Fruit fly (Drosophila melanogaster) whole organism, embryonic: ENCODE data around the gene CG5986.

Experiments used
- CG10654 ChIP-seq: fragments of 200-800 bp; sonication (Bioruptor generic); optimal IDR thresholded peaks from 2 replicates; lab custom pipeline; 2016; ENCODE audit warnings: missing biosample characterization, missing genetic modification characterization
- CG11695 ChIP-seq: fragments of 200-800 bp; sonication (Bioruptor generic); IDR thresholded peaks from 3 replicates; pipeline ENCODE4 v1.3.6; 2022; ENCODE audit warnings: missing biosample characterization, missing genetic modification characterization
- CG11723 ChIP-seq: fragments of 200-800 bp; sonication (Bioruptor generic); optimal IDR thresholded peaks from 2 replicates; lab custom pipeline; 2017; ENCODE audit warnings: missing biosample characterization, mild to moderate bottlenecking, missing genetic modification characterization
- CG12155 ChIP-seq: fragments of 200-800 bp; sonication (Bioruptor generic); optimal IDR thresholded peaks from 3 replicates; lab custom pipeline; 2016; ENCODE audit warnings: missing biosample characterization, missing genetic modification characterization
- CG17186 ChIP-seq: fragments of 200-800 bp; sonication (Bioruptor generic); optimal IDR thresholded peaks from 3 replicates; lab custom pipeline; 2017; ENCODE audit warnings: missing biosample characterization, missing genetic modification reagents, missing genetic modification characterization
- CG1792 ChIP-seq: fragments of 200-800 bp; sonication (Bioruptor generic); optimal IDR thresholded peaks from 2 replicates; lab custom pipeline; 2016; ENCODE audit warnings: missing biosample characterization, missing genetic modification characterization
- CG18764 ChIP-seq: fragments of 200-800 bp; sonication (Bioruptor generic); optimal IDR thresholded peaks from 3 replicates; lab custom pipeline; 2016; ENCODE audit warnings: missing biosample characterization, missing genetic modification characterization
- CG2116 ChIP-seq: fragments of 200-800 bp; sonication (Bioruptor generic); optimal IDR thresholded peaks from 3 replicates; lab custom pipeline; 2018; ENCODE audit warnings: missing biosample characterization, mild to moderate bottlenecking, missing genetic modification characterization
- CG32532 ChIP-seq: fragments of 200-800 bp; sonication (Bioruptor generic); IDR thresholded peaks from 2 replicates; pipeline ENCODE4 v1.3.6; 2022; ENCODE audit warnings: missing biosample characterization, missing genetic modification characterization
- CG3281 ChIP-seq: fragments of 200-800 bp; sonication (Bioruptor generic); optimal IDR thresholded peaks from 3 replicates; lab custom pipeline; 2017; ENCODE audit warnings: missing biosample characterization, mild to moderate bottlenecking, missing genetic modification characterization
- CG4730 ChIP-seq: fragments of 200-800 bp; sonication (Bioruptor generic); IDR thresholded peaks from 2 replicates; pipeline ENCODE4 v1.3.6; 2022; ENCODE audit warnings: missing biosample characterization, missing genetic modification characterization
- CG4820 ChIP-seq: fragments of 200-800 bp; sonication (Bioruptor generic); optimal IDR thresholded peaks from 3 replicates; lab custom pipeline; 2016; ENCODE audit warnings: missing biosample characterization, missing genetic modification characterization
- CG4854 ChIP-seq: fragments of 200-800 bp; sonication (Bioruptor generic); optimal IDR thresholded peaks from 2 replicates; lab custom pipeline; 2016; ENCODE audit warnings: missing biosample characterization, missing genetic modification characterization, inconsistent platforms
- CG6683 ChIP-seq: fragments of 200-800 bp; sonication (Bioruptor generic); optimal IDR thresholded peaks from 2 replicates; lab custom pipeline; 2017; ENCODE audit warnings: missing biosample characterization, mild to moderate bottlenecking, missing genetic modification characterization, missing genetic modification reagents
- CG7839 ChIP-seq: fragments of 200-800 bp; sonication (Bioruptor generic); optimal IDR thresholded peaks from 3 replicates; lab custom pipeline; 2018; ENCODE audit warnings: missing biosample characterization, mild to moderate bottlenecking, missing genetic modification characterization, moderate library complexity
- CG7963 ChIP-seq: fragments of 200-800 bp; sonication (Bioruptor generic); IDR thresholded peaks from 3 replicates; pipeline ENCODE4 v1.3.6; 2022; ENCODE audit warnings: missing biosample characterization, missing genetic modification characterization; ENCODE audit not compliant: partially characterized antibody
- CG9932 ChIP-seq: fragments of 200-800 bp; sonication (Bioruptor generic); IDR thresholded peaks from 2 replicates; pipeline ENCODE4 v1.3.6; 2022; ENCODE audit warnings: missing biosample characterization, missing genetic modification characterization
- CHES-1-like ChIP-seq: fragments of 200-800 bp; sonication (Bioruptor generic); optimal IDR thresholded peaks from 2 replicates; lab custom pipeline; 2016; ENCODE audit warnings: missing biosample characterization, missing genetic modification characterization
- Doc2 ChIP-seq: fragments of 200-800 bp; sonication (Bioruptor generic); IDR thresholded peaks from 2 replicates; pipeline ENCODE4 v1.3.6; 2022; ENCODE audit warnings: missing biosample characterization, missing genetic modification characterization
- H2.0 ChIP-seq: fragments of 200-800 bp; sonication (Bioruptor generic); IDR thresholded peaks from 2 replicates; pipeline ENCODE4 v1.3.6; 2022; ENCODE audit warnings: missing biosample characterization, missing genetic modification characterization
- Hr51 ChIP-seq, 2 experiments: fragments of 200-800 bp; sonication (Bioruptor generic); optimal IDR thresholded peaks; 2 replicates in 1 of 2; 3 replicates in 1 of 2; lab custom pipeline; 2016 to 2018; ENCODE audit warnings: missing biosample characterization in 2 of 2, missing genetic modification characterization in 2 of 2, mild to moderate bottlenecking in 1 of 2, moderate library complexity in 1 of 2
- MESR4 ChIP-seq: fragments of 200-800 bp; sonication (Bioruptor generic); optimal IDR thresholded peaks from 2 replicates; lab custom pipeline; 2018; ENCODE audit warnings: missing biosample characterization, mild to moderate bottlenecking, missing genetic modification characterization, moderate library complexity
- Med ChIP-seq: fragments of 200-800 bp; sonication (Bioruptor generic); peaks from one replicate; lab custom pipeline; 2016; ENCODE audit warnings: missing biosample characterization, missing genetic modification characterization, mild to moderate bottlenecking, inconsistent platforms, moderate library complexity
- Mes4 ChIP-seq: fragments of 200-800 bp; sonication (Bioruptor generic); optimal IDR thresholded peaks from 2 replicates; lab custom pipeline; 2016; ENCODE audit warnings: missing biosample characterization, missing genetic modification characterization
- Mrtf ChIP-seq: fragments of 200-800 bp; sonication (Bioruptor generic); IDR thresholded peaks from 3 replicates; pipeline ENCODE4 v1.3.6; 2022; ENCODE audit warnings: missing biosample characterization, missing genetic modification characterization
- NfI ChIP-seq: fragments of 200-800 bp; sonication (Bioruptor generic); optimal IDR thresholded peaks from 3 replicates; lab custom pipeline; 2018; ENCODE audit warnings: missing biosample characterization, mild to moderate bottlenecking, missing genetic modification characterization, moderate library complexity
- Oli ChIP-seq: fragments of 200-800 bp; sonication (Bioruptor generic); optimal IDR thresholded peaks from 2 replicates; lab custom pipeline; 2018; ENCODE audit warnings: missing biosample characterization, mild to moderate bottlenecking, missing genetic modification characterization, moderate library complexity
- PHDP ChIP-seq: fragments of 200-800 bp; sonication (Bioruptor generic); optimal IDR thresholded peaks from 3 replicates; lab custom pipeline; 2018; ENCODE audit warnings: missing biosample characterization, mild to moderate bottlenecking, missing genetic modification characterization, moderate library complexity
- Rfx ChIP-seq: fragments of 200-800 bp; sonication (Bioruptor generic); IDR thresholded peaks from 2 replicates; pipeline ENCODE4 v1.3.6; 2022; ENCODE audit warnings: missing biosample characterization, missing genetic modification characterization
- Sin3A ChIP-seq: fragments of >200 bp; optimal IDR thresholded peaks from 2 replicates; lab custom pipeline; 2018
- Trl ChIP-seq, 3 experiments: fragments of >200 bp in 2 of 3; fragments of 200-800 bp in 1 of 3; sonication (Bioruptor generic) in 1 of 3; optimal IDR thresholded peaks; 2 replicates in 1 of 3; 3 replicates in 2 of 3; lab custom pipeline; 2016 to 2017; ENCODE audit warnings: missing biosample characterization in 1 of 3, missing genetic modification characterization in 1 of 3
- ac ChIP-seq: fragments of 200-800 bp; sonication (Bioruptor generic); optimal IDR thresholded peaks from 3 replicates; lab custom pipeline; 2017; ENCODE audit warnings: missing biosample characterization, mild to moderate bottlenecking, missing genetic modification characterization
- cas ChIP-seq: fragments of 200-800 bp; sonication (Bioruptor generic); IDR thresholded peaks from 2 replicates; pipeline ENCODE4 v1.3.6; 2022; ENCODE audit warnings: missing biosample characterization, missing genetic modification characterization
- cato ChIP-seq: fragments of 200-800 bp; sonication (Bioruptor generic); optimal IDR thresholded peaks from 2 replicates; lab custom pipeline; 2016; ENCODE audit warnings: missing biosample characterization, missing genetic modification characterization, borderline replicate concordance
- chif ChIP-seq, 2 experiments: fragments of 200-800 bp; sonication (Bioruptor generic); optimal IDR thresholded peaks; 3 replicates each; lab custom pipeline; 2016; ENCODE audit warnings: missing biosample characterization in 2 of 2, missing genetic modification characterization in 2 of 2
- cwo ChIP-seq: fragments of 200-800 bp; sonication (Bioruptor generic); optimal IDR thresholded peaks from 3 replicates; lab custom pipeline; 2017; ENCODE audit warnings: missing biosample characterization, missing genetic modification characterization, mild to moderate bottlenecking, moderate library complexity, missing genetic modification reagents
- dmrt99B ChIP-seq: fragments of 200-800 bp; sonication (Bioruptor generic); optimal IDR thresholded peaks from 2 replicates; lab custom pipeline; 2018; ENCODE audit warnings: missing biosample characterization, mild to moderate bottlenecking, missing genetic modification characterization, moderate library complexity
- hb ChIP-seq: fragments of 200-800 bp; sonication (Bioruptor generic); IDR thresholded peaks from 3 replicates; pipeline ENCODE4 v1.3.6; 2022; ENCODE audit warnings: missing biosample characterization, missing genetic modification characterization; ENCODE audit not compliant: partially characterized antibody
- insv ChIP-seq, 2 experiments: fragments of 200-800 bp; sonication (Bioruptor generic); optimal IDR thresholded peaks; 3 replicates each; lab custom pipeline; 2016 to 2018; ENCODE audit warnings: missing biosample characterization in 2 of 2, missing genetic modification characterization in 2 of 2
- lilli ChIP-seq: fragments of 200-800 bp; sonication (Bioruptor generic); optimal IDR thresholded peaks from 3 replicates; lab custom pipeline; 2016; ENCODE audit warnings: missing biosample characterization, missing genetic modification characterization
- nom ChIP-seq: fragments of 200-800 bp; sonication (Bioruptor generic); optimal IDR thresholded peaks from 2 replicates; lab custom pipeline; 2017; ENCODE audit warnings: missing biosample characterization, missing genetic modification characterization, mild to moderate bottlenecking, moderate library complexity, missing genetic modification reagents
- pzg ChIP-seq: fragments of 200-800 bp; sonication (Bioruptor generic); optimal IDR thresholded peaks from 3 replicates; lab custom pipeline; 2018; ENCODE audit warnings: missing biosample characterization, mild to moderate bottlenecking, missing genetic modification characterization, moderate library complexity
- sens ChIP-seq: fragments of 200-800 bp; sonication (Bioruptor generic); peaks from one replicate; lab custom pipeline; 2016; ENCODE audit warnings: missing biosample characterization, missing genetic modification characterization
- seq ChIP-seq: fragments of 200-800 bp; sonication (Bioruptor generic); IDR thresholded peaks from 2 replicates; pipeline ENCODE4 v1.3.6; 2022; ENCODE audit warnings: missing biosample characterization, missing genetic modification characterization
- stc ChIP-seq: fragments of 200-800 bp; sonication (Bioruptor generic); IDR thresholded peaks from 2 replicates; pipeline ENCODE4 v1.3.6; 2022; ENCODE audit warnings: missing biosample characterization, missing genetic modification characterization

Gene CG5986

dm6 chr3R:24091653-24092052 is 44.1 kb downstream of the CG5986 start (continued):
- TF ChIP-seq H2.0 (GFP tag; lab: Robert Waterston, UW) (no peak), Trl (optimal IDR thresholded peaks at IDR 0.05; lab: Kevin White, UChicago) (no peak), Trl (GFP tag; optimal IDR thresholded peaks at IDR 0.05; lab: Kevin White, UChicago) (no peak), CG32532 (GFP tag; lab: Robert Waterston, UW) (peak; percentile 30; the same call in 1 of the 2 replicates), Mes4 (GFP tag; lab: Kevin White, UChicago) (no peak), CG6683 (GFP tag; lab: Kevin White, UChicago) (no peak), CG4730 (GFP tag; lab: Robert Waterston, UW) (no peak), nom (GFP tag; lab: Kevin White, UChicago) (no peak), Med (peak; percentile 81), CG3281 (peak; percentile 24), dmrt99B (peak; percentile 21), CG11695 (peak; percentile 18; the same call in 1 of the 3 replicates), CG17186 (GFP tag; lab: Kevin White, UChicago) (no peak), CG4820 (GFP tag; lab: Kevin White, UChicago) (no peak), insv (GFP tag; optimal IDR thresholded peaks at IDR 0.05; lab: Kevin White, UChicago) (no peak), CG11723 (GFP tag; lab: Kevin White, UChicago) (no peak), CHES-1-like (no peak), MESR4 (no peak), chif (GFP tag; optimal IDR thresholded peaks at IDR 0.05; lab: Kevin White, UChicago) (no peak), CG7839 (tag; lab: Kevin White, UChicago) (peak; percentile 18), PHDP (peak; percentile 39), pzg (GFP tag; lab: Kevin White, UChicago) (no peak), cas (no peak), Rfx (no peak), sens (GFP tag; lab: Kevin White, UChicago) (peak; percentile 71), hb (GFP tag; lab: Robert Waterston, UW) (no peak), seq (no peak), cato (no peak), Hr51 (GFP tag; optimal IDR thresholded peaks at IDR 0.05; lab: Kevin White, UChicago) (peak in 1 of 2 experiments; percentile 29), CG12155 (no peak), CG1792 (GFP tag; lab: Kevin White, UChicago) (no peak), lilli (GFP tag; lab: Kevin White, UChicago) (peak; percentile 45), Mrtf (0 out of 3 replicates have a peak, but pooled peaks have one; percentile 34), CG18764 (GFP tag; lab: Kevin White, UChicago) (no peak), stc (GFP tag; lab: Robert Waterston, UW) (0 out of 2 replicates have a peak, but pooled peaks have one; percentile 23), CG2116 (GFP tag; lab: Kevin White, UChicago) (no peak), Doc2 (no peak), Sin3A (lab: Kevin White, UChicago) (no peak), Oli (peak; percentile 20), cwo (GFP tag; lab: Kevin White, UChicago) (peak; percentile 14), CG9932 (0 out of 2 replicates have a peak, but pooled peaks have one; percentile 16), ac (GFP tag; lab: Kevin White, UChicago) (no peak), CG10654 (no peak), CG4854 (GFP tag; lab: Kevin White, UChicago) (no peak), CG7963 (GFP tag; lab: Robert Waterston, UW) (no peak), NfI (no peak)
- TF ChIP-seq, all 482 proteins: peak for 60
